Worm (Caenorhabditis elegans): ENCODE data around the gene srh-134.

ce11 chrV:17985960-17986359, 31.2 kb downstream of the srh-134 start, which contains the start of gene Y59A8B.21:
- no peak for TF ChIP-seq nhr-76 (tag; optimal IDR thresholded peaks at IDR 0.05)
- TF ChIP-seq unc-62 (GFP tag; optimal IDR thresholded peaks at IDR 0.05 in 1 of 2), result no peak
- no peak for TF ChIP-seq unc-62 (tag; optimal IDR thresholded peaks at IDR 0.05)
- no peak for TF ChIP-seq snpc-1.2 (GFP tag; IDR thresholded peaks at IDR 0.05)
- TF ChIP-seq ces-1 (GFP tag; optimal IDR thresholded peaks at IDR 0.05), result no peak
